Fruit fly (Drosophila melanogaster): Measurements from ENCODE around the gene Arp2.

Arp2 gene

DNA sequence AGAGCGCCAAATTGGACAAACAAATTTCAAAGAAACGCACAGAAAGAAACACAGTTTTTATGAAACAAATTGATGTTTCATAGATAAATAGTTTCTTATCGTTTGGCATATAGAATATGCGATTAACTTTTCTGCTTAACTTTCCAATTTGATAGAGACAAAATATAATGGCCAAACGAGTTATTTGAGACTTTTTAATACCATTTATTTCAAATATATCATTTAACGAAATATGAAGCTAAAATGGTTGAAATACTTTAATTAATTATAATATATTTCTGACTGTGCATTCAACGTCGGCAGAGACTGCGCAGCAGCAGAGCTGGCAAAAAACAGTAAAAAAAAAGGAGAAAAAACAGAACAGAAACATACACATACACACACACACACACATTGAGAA, 31.8 kb upstream of the Arp2 start (continued):
- TF ChIP-seq vri (GFP tag; optimal IDR thresholded peaks at IDR 0.05) (no peak), cyc (GFP tag; optimal IDR thresholded peaks at IDR 0.05) (no peak), CG15336 (GFP tag; IDR thresholded peaks at IDR 0.05) (peak; percentile 69), Gug (GFP tag; IDR thresholded peaks at IDR 0.05) (no peak), Sox15 (GFP tag; optimal IDR thresholded peaks at IDR 0.05) (no peak), spab (GFP tag; optimal IDR thresholded peaks at IDR 0.05) (no peak), CG9139 (GFP tag; optimal IDR thresholded peaks at IDR 0.05) (no peak), CG6163 (GFP tag; IDR thresholded peaks at IDR 0.05) (peak; percentile 13; the same call in 1 of the 3 replicates), CG11762 (GFP tag; optimal IDR thresholded peaks at IDR 0.05; ENCODE audit: insufficient read depth) (no peak), ss (GFP tag; optimal IDR thresholded peaks at IDR 0.05) (no peak), CG10669 (GFP tag; optimal IDR thresholded peaks at IDR 0.05) (peak; percentile 19), CG1621 (tag; optimal IDR thresholded peaks at IDR 0.05) (no peak), Blimp-1 (GFP tag; optimal IDR thresholded peaks at IDR 0.05) (no peak), Hr38 (GFP tag; optimal IDR thresholded peaks at IDR 0.05) (no peak), CG8119 (GFP tag; IDR thresholded peaks at IDR 0.05) (peak; percentile 61), Sox14 (GFP tag; optimal IDR thresholded peaks at IDR 0.05) (no peak), Met (GFP tag; optimal IDR thresholded peaks at IDR 0.05) (peak; percentile 42), CG4318 (GFP tag; optimal IDR thresholded peaks at IDR 0.05) (no peak), svp (GFP tag) (no peak), lz (GFP tag; optimal IDR thresholded peaks at IDR 0.05) (peak; percentile 17), dac (GFP tag; optimal IDR thresholded peaks at IDR 0.05) (no peak), Lpt (GFP tag; optimal IDR thresholded peaks at IDR 0.05) (no peak), CG34406 (GFP tag; optimal IDR thresholded peaks at IDR 0.05) (no peak), Ets96B (tag; optimal IDR thresholded peaks at IDR 0.05) (peak; percentile 36)

DNA sequence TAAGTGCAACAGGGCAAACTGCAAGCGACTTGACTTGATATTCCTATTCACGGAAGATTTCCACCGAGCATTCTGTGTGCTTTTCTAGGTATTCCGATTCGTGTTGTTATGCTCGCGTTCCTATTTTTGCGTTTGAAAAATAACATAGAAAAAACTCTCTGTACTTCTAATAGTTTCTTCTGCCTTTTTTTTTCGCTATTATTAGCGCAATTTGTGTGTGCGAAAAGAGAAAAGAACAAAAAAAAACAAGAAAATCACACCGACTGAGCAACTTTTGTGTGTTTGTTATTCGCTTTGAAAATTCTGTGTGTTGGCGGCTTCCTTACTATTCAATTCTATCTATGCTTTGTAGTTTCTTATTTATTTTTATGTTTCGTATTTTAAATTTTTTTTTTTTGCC, 30.0 kb upstream of the Arp2 start:
- TF ChIP-seq CG15336 (GFP tag; IDR thresholded peaks at IDR 0.05) (peak; percentile 54; the same call in 1 of the 2 replicates), CG6792 (GFP tag; optimal IDR thresholded peaks at IDR 0.05) (no peak), Eip78C (GFP tag) (peak; percentile 13), pdm3 (GFP tag; optimal IDR thresholded peaks at IDR 0.05) (no peak), eg (GFP tag; IDR thresholded peaks at IDR 0.05) (peak; percentile 50; the same call in 1 of the 3 replicates), CG6276 (GFP tag; optimal IDR thresholded peaks at IDR 0.05) (peak; percentile 46), CG8119 (GFP tag; IDR thresholded peaks at IDR 0.05) (peak; percentile 63; the same call in 2 of the 3 replicates), net (GFP tag; optimal IDR thresholded peaks at IDR 0.05) (no peak)

DNA sequence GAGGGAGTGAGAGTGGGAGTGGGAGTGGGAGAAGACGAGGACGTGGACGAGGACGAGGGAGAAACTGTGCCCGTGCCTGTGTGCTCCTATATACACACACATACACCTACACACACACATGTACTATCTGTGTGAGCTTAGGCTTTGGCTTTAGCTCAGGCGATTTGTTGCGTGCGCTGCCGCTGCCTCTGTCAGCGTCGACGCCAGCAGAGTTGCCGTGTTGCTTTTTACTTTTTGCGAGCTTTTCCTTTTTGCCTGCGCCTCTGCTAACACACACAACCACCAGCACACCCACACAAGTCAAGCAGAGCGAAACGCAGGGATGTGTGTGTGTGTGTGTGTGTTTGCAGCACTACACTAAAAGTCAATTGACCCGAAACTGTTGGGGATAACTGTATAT, 28.4 kb upstream of the Arp2 start:
- TF ChIP-seq CG32006 (GFP tag; optimal IDR thresholded peaks at IDR 0.05) (no peak), CG6276 (GFP tag; optimal IDR thresholded peaks at IDR 0.05) (no peak), Gug (GFP tag; IDR thresholded peaks at IDR 0.05) (no peak), CG6808 (GFP tag; optimal IDR thresholded peaks at IDR 0.05) (no peak), CG6163 (GFP tag; IDR thresholded peaks at IDR 0.05) (no peak), CG1621 (tag; optimal IDR thresholded peaks at IDR 0.05) (no peak), eg (GFP tag; IDR thresholded peaks at IDR 0.05) (no peak; the same call in 1 of the 3 replicates), net (GFP tag; optimal IDR thresholded peaks at IDR 0.05) (no peak), fd59A (GFP tag; optimal IDR thresholded peaks at IDR 0.05) (no peak), CG6854 (GFP tag; optimal IDR thresholded peaks at IDR 0.05) (no peak), CG15336 (GFP tag; IDR thresholded peaks at IDR 0.05) (no peak), Ets96B (tag; optimal IDR thresholded peaks at IDR 0.05) (no peak), CG8319 (GFP tag; optimal IDR thresholded peaks at IDR 0.05) (no peak), topi (GFP tag; optimal IDR thresholded peaks at IDR 0.05) (no peak), Met (GFP tag; optimal IDR thresholded peaks at IDR 0.05) (no peak), OdsH (GFP tag; optimal IDR thresholded peaks at IDR 0.05) (no peak), pdm3 (GFP tag; optimal IDR thresholded peaks at IDR 0.05) (no peak)

DNA sequence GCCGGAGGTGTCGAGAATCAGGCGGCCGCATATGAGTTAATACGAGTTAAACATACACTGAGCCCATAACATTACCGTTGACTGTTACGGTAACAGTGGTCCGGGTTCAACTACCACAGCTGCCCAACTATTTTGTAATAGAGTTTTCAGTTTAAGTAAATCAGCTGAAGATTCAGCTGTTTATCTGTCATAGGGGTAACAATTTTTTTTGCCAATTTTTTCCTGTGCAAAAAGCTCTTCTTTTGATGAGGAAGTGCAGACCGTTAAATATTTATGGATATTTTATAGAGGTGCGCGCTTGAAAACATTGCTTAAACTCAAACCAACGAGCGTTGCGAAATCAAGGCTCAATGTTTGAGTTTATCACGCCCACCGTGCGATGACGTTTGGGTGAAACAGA, 27.9 kb upstream of the Arp2 start:
- peak; percentile 55 for TF ChIP-seq Hr4 (GFP tag; optimal IDR thresholded peaks at IDR 0.05)
- peak; percentile 4 for TF ChIP-seq lz (GFP tag; optimal IDR thresholded peaks at IDR 0.05)
- TF ChIP-seq fd85E (GFP tag; optimal IDR thresholded peaks at IDR 0.05) = no peak
- no peak for TF ChIP-seq Ets96B (tag; optimal IDR thresholded peaks at IDR 0.05)
- TF ChIP-seq OdsH (GFP tag; optimal IDR thresholded peaks at IDR 0.05) = peak; percentile 12
- TF ChIP-seq CG6792 (GFP tag; optimal IDR thresholded peaks at IDR 0.05) = no peak
- no peak for TF ChIP-seq CG10631 (GFP tag; optimal IDR thresholded peaks at IDR 0.05)
- TF ChIP-seq esn (GFP tag; optimal IDR thresholded peaks at IDR 0.05) = peak; percentile 0
- TF ChIP-seq Hr39 (GFP tag; optimal IDR thresholded peaks at IDR 0.05) = peak; percentile 21
- TF ChIP-seq dac (GFP tag; optimal IDR thresholded peaks at IDR 0.05) = no peak
- TF ChIP-seq spab (GFP tag; optimal IDR thresholded peaks at IDR 0.05) = no peak
- TF ChIP-seq cyc (GFP tag; optimal IDR thresholded peaks at IDR 0.05) = peak; percentile 10
- peak; percentile 56 for TF ChIP-seq CG32006 (GFP tag; optimal IDR thresholded peaks at IDR 0.05)
- TF ChIP-seq Eip75B (GFP tag; optimal IDR thresholded peaks at IDR 0.05) = no peak
- TF ChIP-seq CG10669 (GFP tag; optimal IDR thresholded peaks at IDR 0.05) = no peak
- TF ChIP-seq Sox14 (GFP tag; optimal IDR thresholded peaks at IDR 0.05) = peak; percentile 3
- TF ChIP-seq pdm3 (GFP tag; optimal IDR thresholded peaks at IDR 0.05) = peak; percentile 7
- peak; percentile 15 for TF ChIP-seq acj6 (GFP tag; optimal IDR thresholded peaks at IDR 0.05)
- TF ChIP-seq CG11294 (GFP tag; IDR thresholded peaks at IDR 0.05) = no peak
- TF ChIP-seq CG15336 (GFP tag; IDR thresholded peaks at IDR 0.05) = no peak
- peak; percentile 62 for TF ChIP-seq Eip78C (GFP tag)
- TF ChIP-seq topi (GFP tag; optimal IDR thresholded peaks at IDR 0.05) = peak; percentile 4
